Fruit fly (Drosophila melanogaster) whole organism, embryonic: ENCODE data around the gene CG34313.

Experiments
- Atf3 ChIP-seq: fragments of 200-800 bp; sonication (Bioruptor generic); optimal IDR thresholded peaks from 3 replicates; lab custom pipeline; 2016; ENCODE audit warnings: missing biosample characterization, missing genetic modification characterization
- Bgb ChIP-seq: fragments of 200-800 bp; sonication (Bioruptor generic); IDR thresholded peaks from 2 replicates; pipeline ENCODE4 v1.3.6; 2022; ENCODE audit warnings: missing biosample characterization, missing genetic modification characterization; ENCODE audit not compliant: partially characterized antibody
- CG10209 ChIP-seq: fragments of 200-800 bp; sonication (Bioruptor generic); optimal IDR thresholded peaks from 3 replicates; lab custom pipeline; 2017; ENCODE audit warnings: missing biosample characterization, mild to moderate bottlenecking, missing genetic modification characterization, missing genetic modification reagents
- CG12299 ChIP-seq: fragments of 200-800 bp; sonication (Bioruptor generic); optimal IDR thresholded peaks from 2 replicates; lab custom pipeline; 2018; ENCODE audit warnings: missing biosample characterization, mild to moderate bottlenecking, missing genetic modification characterization
- CG13424 ChIP-seq: fragments of 200-800 bp; sonication (Bioruptor generic); optimal IDR thresholded peaks from 2 replicates; lab custom pipeline; 2019; ENCODE audit warnings: missing biosample characterization, mild to moderate bottlenecking, missing genetic modification characterization, moderate library complexity
- CG15479 ChIP-seq: fragments of 200-800 bp; sonication (Bioruptor generic); optimal IDR thresholded peaks from 3 replicates; lab custom pipeline; 2019; ENCODE audit warnings: missing biosample characterization, mild to moderate bottlenecking, missing genetic modification characterization, moderate library complexity
- CG15696 ChIP-seq: fragments of 200-800 bp; sonication (Bioruptor generic); optimal IDR thresholded peaks from 2 replicates; lab custom pipeline; 2019; ENCODE audit warnings: missing biosample characterization, mild to moderate bottlenecking, missing genetic modification characterization, moderate library complexity
- CG17361 ChIP-seq: fragments of 200-800 bp; sonication (Bioruptor generic); IDR thresholded peaks from 3 replicates; pipeline ENCODE4 v1.3.6; 2022; ENCODE audit warnings: missing biosample characterization, missing genetic modification characterization
- CG2116 ChIP-seq: fragments of 200-800 bp; sonication (Bioruptor generic); optimal IDR thresholded peaks from 3 replicates; lab custom pipeline; 2018; ENCODE audit warnings: missing biosample characterization, mild to moderate bottlenecking, missing genetic modification characterization
- CG30020 ChIP-seq: fragments of 200-800 bp; optimal IDR thresholded peaks from 2 replicates; lab custom pipeline; 2019; ENCODE audit warnings: missing biosample characterization, mild to moderate bottlenecking, missing genetic modification characterization, moderate library complexity
- CG31388 ChIP-seq: fragments of 200-800 bp; sonication (Bioruptor generic); optimal IDR thresholded peaks from 2 replicates; lab custom pipeline; 2016; ENCODE audit warnings: missing biosample characterization, missing genetic modification characterization
- CG32532 ChIP-seq: fragments of 200-800 bp; sonication (Bioruptor generic); IDR thresholded peaks from 2 replicates; pipeline ENCODE4 v1.3.6; 2022; ENCODE audit warnings: missing biosample characterization, missing genetic modification characterization
- CG3281 ChIP-seq: fragments of 200-800 bp; sonication (Bioruptor generic); optimal IDR thresholded peaks from 3 replicates; lab custom pipeline; 2017; ENCODE audit warnings: missing biosample characterization, mild to moderate bottlenecking, missing genetic modification characterization
- CG3407 ChIP-seq: fragments of 200-800 bp; sonication (Bioruptor generic); optimal IDR thresholded peaks from 2 replicates; lab custom pipeline; 2018; ENCODE audit warnings: missing biosample characterization, mild to moderate bottlenecking, missing genetic modification characterization
- CG3726 ChIP-seq: fragments of 200-800 bp; sonication (Bioruptor generic); IDR thresholded peaks from 3 replicates; pipeline ENCODE4, ENCODE4 v1.3.6; 2022; ENCODE audit warnings: missing biosample characterization, missing genetic modification characterization
- CG3847 ChIP-seq: fragments of 200-800 bp; sonication (Bioruptor generic); IDR thresholded peaks from 2 replicates; pipeline ENCODE4 v1.3.6; 2022; ENCODE audit warnings: missing biosample characterization, missing genetic modification characterization
- CG3995 ChIP-seq: fragments of 200-800 bp; sonication (Bioruptor generic); optimal IDR thresholded peaks from 3 replicates; lab custom pipeline; 2016; ENCODE audit warnings: missing biosample characterization, missing genetic modification characterization
- CG4328 ChIP-seq: fragments of 200-800 bp; sonication (Bioruptor generic); optimal IDR thresholded peaks from 3 replicates; lab custom pipeline; 2017; ENCODE audit warnings: missing biosample characterization, missing genetic modification reagents, missing genetic modification characterization
- CG4360 ChIP-seq: fragments of 200-800 bp; sonication (Bioruptor generic); IDR thresholded peaks from 2 replicates; pipeline ENCODE4 v1.3.6; 2022; ENCODE audit warnings: missing biosample characterization, missing genetic modification characterization
- CG4424 ChIP-seq: fragments of 200-800 bp; sonication (Bioruptor generic); optimal IDR thresholded peaks from 3 replicates; lab custom pipeline; 2016; ENCODE audit warnings: missing biosample characterization, missing genetic modification characterization
- CG6813 ChIP-seq: fragments of 200-800 bp; sonication (Bioruptor generic); optimal IDR thresholded peaks from 2 replicates; lab custom pipeline; 2017; ENCODE audit warnings: missing biosample characterization, missing genetic modification characterization, mild to moderate bottlenecking, moderate library complexity, missing genetic modification reagents
- CG6854 ChIP-seq: fragments of 200-800 bp; sonication (Bioruptor generic); optimal IDR thresholded peaks from 3 replicates; lab custom pipeline; 2017; ENCODE audit warnings: missing biosample characterization, mild to moderate bottlenecking, missing genetic modification characterization
- CG7786 ChIP-seq: fragments of 200-800 bp; sonication (Bioruptor generic); optimal IDR thresholded peaks from 2 replicates; lab custom pipeline; 2016; ENCODE audit warnings: missing biosample characterization, missing genetic modification characterization
- CG7839 ChIP-seq: fragments of 200-800 bp; sonication (Bioruptor generic); optimal IDR thresholded peaks from 3 replicates; lab custom pipeline; 2018; ENCODE audit warnings: missing biosample characterization, mild to moderate bottlenecking, missing genetic modification characterization, moderate library complexity
- CG9876 ChIP-seq: fragments of 200-800 bp; sonication (Bioruptor generic); optimal IDR thresholded peaks from 2 replicates; lab custom pipeline; 2016; ENCODE audit warnings: missing biosample characterization, missing genetic modification characterization
- Dip3 ChIP-seq: fragments of 200-800 bp; sonication (Bioruptor generic); optimal IDR thresholded peaks from 3 replicates; lab custom pipeline; 2016; ENCODE audit warnings: missing biosample characterization, missing genetic modification characterization
- H15 ChIP-seq: fragments of 200-800 bp; sonication (Bioruptor generic); IDR thresholded peaks from 3 replicates; pipeline ENCODE4 v1.3.6; 2022; ENCODE audit warnings: missing biosample characterization, missing genetic modification characterization
- Hr78 ChIP-seq, 2 experiments: fragments of 200-800 bp in 1 of 2; fragments of >200 bp in 1 of 2; sonication (Bioruptor generic) in 1 of 2; optimal IDR thresholded peaks; 2 replicates each; lab custom pipeline; 2017 to 2019; ENCODE audit warnings: missing biosample characterization in 2 of 2, missing genetic modification characterization in 2 of 2, mild to moderate bottlenecking in 1 of 2, moderate library complexity in 1 of 2
- Hsf ChIP-seq: fragments of 200-800 bp; sonication (Bioruptor generic); optimal IDR thresholded peaks from 3 replicates; lab custom pipeline; 2016; ENCODE audit warnings: missing biosample characterization, missing genetic modification characterization
- MESR4 ChIP-seq: fragments of 200-800 bp; sonication (Bioruptor generic); optimal IDR thresholded peaks from 2 replicates; lab custom pipeline; 2018; ENCODE audit warnings: missing biosample characterization, mild to moderate bottlenecking, missing genetic modification characterization, moderate library complexity
- Oaz ChIP-seq: fragments of 200-800 bp; sonication (Bioruptor generic); IDR thresholded peaks from 2 replicates; pipeline ENCODE4 v1.3.6; 2022; ENCODE audit warnings: missing biosample characterization, missing genetic modification characterization
- Rfx ChIP-seq: fragments of 200-800 bp; sonication (Bioruptor generic); IDR thresholded peaks from 2 replicates; pipeline ENCODE4 v1.3.6; 2022; ENCODE audit warnings: missing biosample characterization, missing genetic modification characterization
- Xrp1 ChIP-seq: fragments of 200-800 bp; sonication (Bioruptor generic); IDR thresholded peaks from 2 replicates; pipeline ENCODE4 v1.3.6; 2022; ENCODE audit warnings: missing biosample characterization, missing genetic modification characterization
- ab ChIP-seq: fragments of 200-800 bp; sonication (Bioruptor generic); optimal IDR thresholded peaks from 2 replicates; lab custom pipeline; 2016; ENCODE audit warnings: missing biosample characterization, missing genetic modification characterization
- ac ChIP-seq: fragments of 200-800 bp; sonication (Bioruptor generic); optimal IDR thresholded peaks from 3 replicates; lab custom pipeline; 2017; ENCODE audit warnings: missing biosample characterization, mild to moderate bottlenecking, missing genetic modification characterization
- ara ChIP-seq: fragments of 200-800 bp; sonication (Bioruptor generic); IDR thresholded peaks from 2 replicates; pipeline ENCODE4 v1.3.6; 2022; ENCODE audit warnings: missing biosample characterization, missing genetic modification characterization
- crol ChIP-seq: fragments of 200-800 bp; sonication (Bioruptor generic); IDR thresholded peaks from 2 replicates; pipeline ENCODE4 v1.3.6; 2022; ENCODE audit warnings: missing biosample characterization, missing genetic modification characterization
- disco-r ChIP-seq: fragments of 200-800 bp; sonication (Bioruptor generic); optimal IDR thresholded peaks from 2 replicates; lab custom pipeline; 2016; ENCODE audit warnings: missing biosample characterization, missing genetic modification characterization
- exex ChIP-seq: fragments of 200-800 bp; sonication (Bioruptor generic); optimal IDR thresholded peaks from 4 replicates; lab custom pipeline; 2018; ENCODE audit warnings: missing biosample characterization, mild to moderate bottlenecking, missing genetic modification characterization, moderate library complexity
- inv ChIP-seq: fragments of 200-800 bp; sonication (Bioruptor generic); IDR thresholded peaks from 2 replicates; pipeline ENCODE4 v1.3.6; 2022; ENCODE audit warnings: missing biosample characterization, missing genetic modification characterization; ENCODE audit not compliant: partially characterized antibody
- luna ChIP-seq: fragments of 200-800 bp; sonication (Bioruptor generic); optimal IDR thresholded peaks from 2 replicates; lab custom pipeline; 2016; ENCODE audit warnings: missing biosample characterization, missing genetic modification characterization
- odd ChIP-seq: fragments of 200-800 bp; sonication (Bioruptor generic); optimal IDR thresholded peaks from 2 replicates; lab custom pipeline; 2017; ENCODE audit warnings: missing biosample characterization, mild to moderate bottlenecking, missing genetic modification characterization
- pan ChIP-seq, 4 experiments: fragments of >200 bp in 3 of 4; fragments of 200-800 bp in 1 of 4; sonication (Bioruptor generic) in 1 of 4; optimal IDR thresholded peaks in 3 of 4; IDR thresholded peaks in 1 of 4; 2 replicates each; pipeline versions ENCODE4 v1.3.6 to Lab custom; 2017 to 2022; ENCODE audit warnings: missing biosample characterization in 2 of 4, missing genetic modification characterization in 2 of 4, mixed read lengths in 1 of 4
- salm ChIP-seq: fragments of 200-800 bp; sonication (Bioruptor generic); optimal IDR thresholded peaks from 2 replicates; lab custom pipeline; 2018; ENCODE audit warnings: missing biosample characterization, mild to moderate bottlenecking, missing genetic modification characterization
- sd ChIP-seq: fragments of 200-800 bp; sonication (Bioruptor generic); optimal IDR thresholded peaks from 3 replicates; lab custom pipeline; 2018; ENCODE audit warnings: missing biosample characterization, mild to moderate bottlenecking, missing genetic modification characterization, moderate library complexity
- so ChIP-seq: fragments of 200-800 bp; sonication (Bioruptor generic); IDR thresholded peaks from 3 replicates; pipeline ENCODE4 v1.3.6; 2022; ENCODE audit warnings: missing biosample characterization, missing genetic modification characterization
- sqz ChIP-seq: fragments of 200-800 bp; sonication (Bioruptor generic); optimal IDR thresholded peaks from 3 replicates; lab custom pipeline; 2018; ENCODE audit warnings: missing biosample characterization, mild to moderate bottlenecking, missing genetic modification characterization
- sug ChIP-seq: fragments of 200-800 bp; optimal IDR thresholded peaks from 2 replicates; lab custom pipeline; 2019; ENCODE audit warnings: missing biosample characterization, mild to moderate bottlenecking, missing genetic modification characterization, moderate library complexity
- unc-4 ChIP-seq: fragments of 200-800 bp; sonication (Bioruptor generic); IDR thresholded peaks from 2 replicates; pipeline ENCODE4 v1.3.6; 2022; ENCODE audit warnings: missing biosample characterization, missing genetic modification characterization; ENCODE audit not compliant: partially characterized antibody
- vvl ChIP-seq: fragments of 200-800 bp; sonication (Bioruptor generic); IDR thresholded peaks from 2 replicates; pipeline ENCODE4 v1.3.6; 2022; ENCODE audit warnings: missing biosample characterization, missing genetic modification characterization
- yki ChIP-seq: fragments of >200 bp; optimal IDR thresholded peaks from 3 replicates; lab custom pipeline; 2018

The CG34313 gene

dm6 chr2L:16880930-16881329 is 1.6 kb downstream of the CG34313 start (continued):
- TF ChIP-seq CG6813 (GFP tag; lab: Kevin White, UChicago) (no peak), ac (no peak), so (GFP tag; lab: Robert Waterston, UW) (peak; percentile 24; the same call in 1 of the 3 replicates), CG10209 (GFP tag; lab: Kevin White, UChicago) (no peak), CG7786 (GFP tag; lab: Kevin White, UChicago) (no peak), Atf3 (no peak), sug (peak; percentile 43), Hr78 (GFP tag; optimal IDR thresholded peaks at IDR 0.05; lab: Kevin White, UChicago) (no peak), CG15696 (tag; lab: Kevin White, UChicago) (no peak), sd (tag; lab: Kevin White, UChicago) (no peak), CG2116 (no peak), CG7839 (tag; lab: Kevin White, UChicago) (no peak), Rfx (GFP tag; lab: Robert Waterston, UW) (peak; percentile 41; the same call in 1 of the 2 replicates), CG13424 (tag; lab: Kevin White, UChicago) (no peak), odd (GFP tag; lab: Kevin White, UChicago) (no peak), CG3281 (no peak), CG4424 (GFP tag; lab: Kevin White, UChicago) (no peak), CG4328 (GFP tag; lab: Kevin White, UChicago) (no peak), H15 (no peak), crol (GFP tag; lab: Robert Waterston, UW) (no peak), CG6854 (GFP tag; lab: Kevin White, UChicago) (no peak), ab (GFP tag; lab: Kevin White, UChicago) (no peak), CG3995 (GFP tag; lab: Kevin White, UChicago) (no peak), CG15479 (GFP tag; lab: Kevin White, UChicago) (no peak), exex (tag; lab: Kevin White, UChicago) (peak; percentile 7), Dip3 (GFP tag; lab: Kevin White, UChicago) (no peak), pan (optimal IDR thresholded peaks at IDR 0.05; lab: Kevin White, UChicago) (no peak), pan (GFP tag; optimal IDR thresholded peaks at IDR 0.05 in 1 of 2, IDR thresholded peaks at IDR 0.05 in 1 of 2) (no peak), salm (tag; lab: Kevin White, UChicago) (no peak), disco-r (GFP tag; lab: Kevin White, UChicago) (no peak), CG3726 (no peak), CG31388 (GFP tag; lab: Kevin White, UChicago) (no peak), CG12299 (tag; lab: Kevin White, UChicago) (no peak), CG3847 (GFP tag; lab: Robert Waterston, UW) (no peak), ara (GFP tag; lab: Robert Waterston, UW) (no peak), CG3407 (GFP tag; lab: Kevin White, UChicago) (no peak), MESR4 (GFP tag; lab: Kevin White, UChicago) (no peak), Hsf (GFP tag; lab: Kevin White, UChicago) (no peak), unc-4 (GFP tag; lab: Robert Waterston, UW) (peak; percentile 38; the same call in 1 of the 2 replicates), vvl (GFP tag; lab: Robert Waterston, UW) (0 out of 2 replicates have a peak, but pooled peaks have one; percentile 31), CG9876 (GFP tag; lab: Kevin White, UChicago) (no peak), sqz (no peak), CG17361 (GFP tag; lab: Robert Waterston, UW) (no peak), yki (no peak), inv (GFP tag; lab: Robert Waterston, UW) (no peak; the same call in 1 of the 2 replicates), luna (no peak), Bgb (GFP tag; lab: Robert Waterston, UW) (peak; percentile 47; the same call in 1 of the 2 replicates), Xrp1 (no peak), Oaz (no peak), CG30020 (tag; lab: Kevin White, UChicago) (no peak), CG4360 (no peak), CG32532 (peak; percentile 52; the same call in 1 of the 2 replicates)
